Worm (Caenorhabditis elegans): ENCODE measurements around the gene C44B11.4.

Gene C44B11.4

ce11 chrIII:3143657-3144056 lies at the start of gene C44B11.4:
TSS of gene C44B11.4 (minus strand) at chrIII:3143757.
- no peak for TF ChIP-seq nfya-1 (tag; optimal IDR thresholded peaks at IDR 0.05; ENCODE audit: insufficient read depth)
- TF ChIP-seq hmg-11 (tag; optimal IDR thresholded peaks at IDR 0.05): no peak
- no peak for TF ChIP-seq fkh-2 (tag; optimal IDR thresholded peaks at IDR 0.05)
- TF ChIP-seq egl-5 (tag; optimal IDR thresholded peaks at IDR 0.05): no peak
- TF ChIP-seq aly-2 (tag; optimal IDR thresholded peaks at IDR 0.05): no peak
- TF ChIP-seq skn-1 (tag; optimal IDR thresholded peaks at IDR 0.05): no peak
- no peak for TF ChIP-seq nhr-237 (tag; optimal IDR thresholded peaks at IDR 0.05)
- TF ChIP-seq pqm-1 (tag; optimal IDR thresholded peaks at IDR 0.05): no peak
- TF ChIP-seq nhr-67 (tag; optimal IDR thresholded peaks at IDR 0.05): no peak
- no peak for TF ChIP-seq ceh-82 (tag; optimal IDR thresholded peaks at IDR 0.05)
- TF ChIP-seq elt-2 (tag; optimal IDR thresholded peaks at IDR 0.05): no peak
- TF ChIP-seq nhr-23 (tag; optimal IDR thresholded peaks at IDR 0.05): no peak
- no peak for TF ChIP-seq nhr-76 (tag; optimal IDR thresholded peaks at IDR 0.05)
- no peak for TF ChIP-seq fkh-10 (GFP tag; optimal IDR thresholded peaks at IDR 0.05)

- TF ChIP-seq ceh-9 (tag; optimal IDR thresholded peaks at IDR 0.05): no peak
- no peak for TF ChIP-seq pqm-1 (tag; optimal IDR thresholded peaks at IDR 0.05)
- no peak for TF ChIP-seq unc-62 (GFP tag; optimal IDR thresholded peaks at IDR 0.05)
- TF ChIP-seq nhr-25 (tag; optimal IDR thresholded peaks at IDR 0.05): no peak
- no peak for TF ChIP-seq nhr-11 (tag; optimal IDR thresholded peaks at IDR 0.05)
- TF ChIP-seq nhr-28 (tag; optimal IDR thresholded peaks at IDR 0.05): no peak
- no peak for TF ChIP-seq ztf-11 (tag; optimal IDR thresholded peaks at IDR 0.05)
- TF ChIP-seq ceh-82 (tag; optimal IDR thresholded peaks at IDR 0.05): no peak
- no peak for TF ChIP-seq elt-1 (tag; optimal IDR thresholded peaks at IDR 0.05)
- TF ChIP-seq nhr-12 (tag; optimal IDR thresholded peaks at IDR 0.05): no peak
- no peak for TF ChIP-seq sea-2 (GFP tag; optimal IDR thresholded peaks at IDR 0.05)
- no peak for TF ChIP-seq tbx-2 (tag; optimal IDR thresholded peaks at IDR 0.05)
- no peak for TF ChIP-seq egl-5 (tag; optimal IDR thresholded peaks at IDR 0.05)
Observed at ce11 chrIII:3191729-3192128, 48.2 kb upstream of the C44B11.4 start.

ce11 chrIII:3191195-3191594 lies 47.6 kb upstream of the C44B11.4 start, which contains the start of gene R148.8:
TSS of gene R148.8 (plus strand) at chrIII:3191495.
- no peak for TF ChIP-seq pqm-1 (tag; optimal IDR thresholded peaks at IDR 0.05)
- TF ChIP-seq elt-3 (tag; optimal IDR thresholded peaks at IDR 0.05): no peak
- TF ChIP-seq daf-12 (tag; optimal IDR thresholded peaks at IDR 0.05): no peak
- no peak for TF ChIP-seq nfya-1 (tag; optimal IDR thresholded peaks at IDR 0.05; ENCODE audit: insufficient read depth)
- TF ChIP-seq ceh-28 (tag; optimal IDR thresholded peaks at IDR 0.05): no peak
- no peak for TF ChIP-seq nhr-67 (tag; optimal IDR thresholded peaks at IDR 0.05)

ce11 chrIII:3190660-3191059 lies 47.1 kb upstream of the C44B11.4 start:
- TF ChIP-seq mml-1 (tag; optimal IDR thresholded peaks at IDR 0.05) (no peak), ZK546.5 (tag; optimal IDR thresholded peaks at IDR 0.05) (no peak), ztf-4 (tag; optimal IDR thresholded peaks at IDR 0.05) (no peak), ceh-82 (tag; optimal IDR thresholded peaks at IDR 0.05) (no peak), nhr-12 (tag; optimal IDR thresholded peaks at IDR 0.05) (no peak), nhr-237 (tag; optimal IDR thresholded peaks at IDR 0.05) (no peak), nhr-25 (tag; optimal IDR thresholded peaks at IDR 0.05) (no peak), pqm-1 (tag; optimal IDR thresholded peaks at IDR 0.05) (no peak), hmg-11 (tag; optimal IDR thresholded peaks at IDR 0.05) (no peak)

ce11 chrIII:3188564-3188963 lies 45.0 kb upstream of the C44B11.4 start:
- TF ChIP-seq fkh-2 (tag; optimal IDR thresholded peaks at IDR 0.05): no peak
- TF ChIP-seq aly-2 (tag; optimal IDR thresholded peaks at IDR 0.05): no peak
- TF ChIP-seq egl-5 (tag; optimal IDR thresholded peaks at IDR 0.05): no peak
- no peak for TF ChIP-seq ZK546.5 (tag; optimal IDR thresholded peaks at IDR 0.05)
- no peak for TF ChIP-seq nhr-237 (tag; optimal IDR thresholded peaks at IDR 0.05)
- no peak for TF ChIP-seq nhr-76 (tag; optimal IDR thresholded peaks at IDR 0.05)
- TF ChIP-seq egl-27 (tag; optimal IDR thresholded peaks at IDR 0.05): no peak
- no peak for TF ChIP-seq jun-1 (tag; optimal IDR thresholded peaks at IDR 0.05)
- no peak for TF ChIP-seq unc-39 (tag; optimal IDR thresholded peaks at IDR 0.05)
- no peak for TF ChIP-seq ceh-82 (tag; optimal IDR thresholded peaks at IDR 0.05)
- TF ChIP-seq lsy-12 (tag; optimal IDR thresholded peaks at IDR 0.05): no peak
- TF ChIP-seq nfya-1 (tag; optimal IDR thresholded peaks at IDR 0.05; ENCODE audit: insufficient read depth): no peak
- no peak for TF ChIP-seq sea-2 (GFP tag; optimal IDR thresholded peaks at IDR 0.05)
- no peak for TF ChIP-seq lin-39 (tag; optimal IDR thresholded peaks at IDR 0.05)
- TF ChIP-seq tbx-2 (tag; optimal IDR thresholded peaks at IDR 0.05): no peak
- TF ChIP-seq elt-3 (tag; optimal IDR thresholded peaks at IDR 0.05): no peak
- TF ChIP-seq eor-1 (tag; optimal IDR thresholded peaks at IDR 0.05): no peak
- no peak for TF ChIP-seq mml-1 (tag; optimal IDR thresholded peaks at IDR 0.05)
